Fruit fly (Drosophila melanogaster) whole organism, embryonic: ENCODE measurements around the gene CG4594.
A peak's percentile ranks its signal among the peaks of the same experiment; 100 is the strongest.

Source experiments
- Aef1 ChIP-seq: fragments of 200-800 bp; sonication (Bioruptor generic); IDR thresholded peaks from 3 replicates; pipeline ENCODE4 v1.3.6; 2022; ENCODE audit warnings: missing biosample characterization, missing genetic modification characterization
- Blimp-1 ChIP-seq: fragments of 200-800 bp; sonication (Bioruptor generic); optimal IDR thresholded peaks from 3 replicates; lab custom pipeline; 2018; ENCODE audit warnings: missing biosample characterization, missing genetic modification characterization, mild to moderate bottlenecking, moderate library complexity, missing genetic modification reagents
- C15 ChIP-seq: fragments of 200-800 bp; sonication (Bioruptor generic); IDR thresholded peaks from 3 replicates; pipeline ENCODE4 v1.3.6; 2022; ENCODE audit warnings: missing biosample characterization, missing genetic modification characterization
- CG13296 ChIP-seq: fragments of 200-800 bp; sonication (Bioruptor generic); optimal IDR thresholded peaks from 3 replicates; lab custom pipeline; 2018; ENCODE audit warnings: missing biosample characterization, mild to moderate bottlenecking, missing genetic modification characterization
- CG15011 ChIP-seq: fragments of 200-800 bp; sonication (Bioruptor generic); optimal IDR thresholded peaks from 3 replicates; lab custom pipeline; 2018; ENCODE audit warnings: missing biosample characterization, mild to moderate bottlenecking, missing genetic modification characterization
- CG15601 ChIP-seq: fragments of 200-800 bp; sonication (Bioruptor generic); optimal IDR thresholded peaks from 3 replicates; lab custom pipeline; 2019; ENCODE audit warnings: missing biosample characterization, mild to moderate bottlenecking, missing genetic modification characterization, moderate library complexity
- CG1602 ChIP-seq: fragments of 200-800 bp; sonication (Bioruptor generic); optimal IDR thresholded peaks from 3 replicates; lab custom pipeline; 2016; ENCODE audit warnings: missing biosample characterization, missing genetic modification characterization
- CG17186 ChIP-seq: fragments of 200-800 bp; sonication (Bioruptor generic); optimal IDR thresholded peaks from 3 replicates; lab custom pipeline; 2017; ENCODE audit warnings: missing biosample characterization, missing genetic modification reagents, missing genetic modification characterization
- CG17385 ChIP-seq: fragments of 200-800 bp; sonication (Bioruptor generic); optimal IDR thresholded peaks from 3 replicates; lab custom pipeline; 2018; ENCODE audit warnings: missing biosample characterization, mild to moderate bottlenecking, missing genetic modification characterization
- CG17912 ChIP-seq: fragments of 200-800 bp; sonication (Bioruptor generic); optimal IDR thresholded peaks from 2 replicates; lab custom pipeline; 2018; ENCODE audit warnings: missing biosample characterization, mild to moderate bottlenecking, missing genetic modification characterization
- CG34422 ChIP-seq: fragments of 200-800 bp; sonication (Bioruptor generic); IDR thresholded peaks from 3 replicates; pipeline ENCODE4 v1.3.6; 2022; ENCODE audit warnings: missing biosample characterization, missing genetic modification characterization
- CG4360 ChIP-seq: fragments of 200-800 bp; sonication (Bioruptor generic); IDR thresholded peaks from 2 replicates; pipeline ENCODE4 v1.3.6; 2022; ENCODE audit warnings: missing biosample characterization, missing genetic modification characterization
- CG4617 ChIP-seq: fragments of 200-800 bp; sonication (Bioruptor generic); optimal IDR thresholded peaks from 3 replicates; lab custom pipeline; 2016; ENCODE audit warnings: missing biosample characterization, missing genetic modification characterization, borderline replicate concordance
- CG8281 ChIP-seq: fragments of 200-800 bp; sonication (Bioruptor generic); optimal IDR thresholded peaks from 2 replicates; lab custom pipeline; 2018; ENCODE audit warnings: missing biosample characterization, mild to moderate bottlenecking, missing genetic modification characterization, moderate library complexity
- Dad ChIP-seq: fragments of 200-800 bp; sonication (Bioruptor generic); optimal IDR thresholded peaks from 3 replicates; lab custom pipeline; 2016; ENCODE audit warnings: missing biosample characterization, missing genetic modification characterization
- Dbx ChIP-seq: fragments of 200-800 bp; sonication (Bioruptor generic); IDR thresholded peaks from 3 replicates; pipeline ENCODE4 v1.3.6; 2022; ENCODE audit warnings: missing biosample characterization, missing genetic modification characterization
- Deaf1 ChIP-seq: fragments of 200-800 bp; optimal IDR thresholded peaks from 3 replicates; lab custom pipeline; 2019; ENCODE audit warnings: missing biosample characterization, mild to moderate bottlenecking, missing genetic modification characterization, moderate library complexity
- Elba2 ChIP-seq: fragments of 200-800 bp; sonication (Bioruptor generic); optimal IDR thresholded peaks from 3 replicates; lab custom pipeline; 2016; ENCODE audit warnings: missing biosample characterization, missing genetic modification characterization
- Ets97D ChIP-seq: fragments of 200-800 bp; sonication (Bioruptor generic); optimal IDR thresholded peaks from 3 replicates; lab custom pipeline; 2016; ENCODE audit warnings: missing biosample characterization, missing genetic modification characterization
- Fer2 ChIP-seq: fragments of 200-800 bp; sonication (Bioruptor generic); optimal IDR thresholded peaks from 2 replicates; lab custom pipeline; 2018; ENCODE audit warnings: missing biosample characterization, mild to moderate bottlenecking, missing genetic modification characterization, moderate library complexity
- Gug ChIP-seq: fragments of 200-800 bp; sonication (Bioruptor generic); IDR thresholded peaks from 4 replicates; pipeline ENCODE4 v1.3.6; 2022; ENCODE audit warnings: missing biosample characterization, missing genetic modification characterization
- HLH4C ChIP-seq: fragments of 200-800 bp; sonication (Bioruptor generic); IDR thresholded peaks from 3 replicates; pipeline ENCODE4 v1.3.6; 2022; ENCODE audit warnings: missing biosample characterization, missing genetic modification characterization; ENCODE audit not compliant: partially characterized antibody
- MBD-R2 ChIP-seq: fragments of 200-800 bp; sonication (Bioruptor generic); IDR thresholded peaks from 2 replicates; pipeline ENCODE4 v1.3.6; 2022; ENCODE audit warnings: missing biosample characterization, missing genetic modification characterization
- Mad ChIP-seq: fragments of 200-800 bp; sonication (Bioruptor generic); optimal IDR thresholded peaks from 2 replicates; lab custom pipeline; 2016; ENCODE audit warnings: missing biosample characterization, missing genetic modification characterization
- PHDP ChIP-seq: fragments of 200-800 bp; sonication (Bioruptor generic); optimal IDR thresholded peaks from 3 replicates; lab custom pipeline; 2018; ENCODE audit warnings: missing biosample characterization, mild to moderate bottlenecking, missing genetic modification characterization, moderate library complexity
- Pdp1 ChIP-seq, 2 experiments: fragments of 200-800 bp; sonication (Bioruptor generic); optimal IDR thresholded peaks; 3 replicates each; lab custom pipeline; 2016; ENCODE audit warnings: missing biosample characterization in 2 of 2, missing genetic modification characterization in 2 of 2, mild to moderate bottlenecking in 1 of 2, moderate library complexity in 1 of 2
- Poxn ChIP-seq: fragments of 200-800 bp; sonication (Bioruptor generic); IDR thresholded peaks from 2 replicates; pipeline ENCODE4 v1.3.6; 2022; ENCODE audit warnings: missing biosample characterization, missing genetic modification characterization
- Rx ChIP-seq: fragments of 200-800 bp; sonication (Bioruptor generic); IDR thresholded peaks from 2 replicates; pipeline ENCODE4 v1.3.6; 2022; ENCODE audit warnings: missing biosample characterization, missing genetic modification characterization
- al ChIP-seq: fragments of 200-800 bp; sonication (Bioruptor generic); IDR thresholded peaks from 2 replicates; pipeline ENCODE4 v1.3.6; 2022; ENCODE audit warnings: missing biosample characterization, missing genetic modification characterization
- dmrt11E ChIP-seq: fragments of 200-800 bp; sonication (Bioruptor generic); optimal IDR thresholded peaks from 3 replicates; lab custom pipeline; 2018; ENCODE audit warnings: missing biosample characterization, mild to moderate bottlenecking, missing genetic modification characterization, moderate library complexity
- dmrt99B ChIP-seq: fragments of 200-800 bp; sonication (Bioruptor generic); optimal IDR thresholded peaks from 2 replicates; lab custom pipeline; 2018; ENCODE audit warnings: missing biosample characterization, mild to moderate bottlenecking, missing genetic modification characterization, moderate library complexity
- ems ChIP-seq: fragments of 200-800 bp; sonication (Bioruptor generic); optimal IDR thresholded peaks from 3 replicates; lab custom pipeline; 2016; ENCODE audit warnings: missing biosample characterization, missing genetic modification characterization
- en ChIP-seq: fragments of 200-800 bp; sonication (Bioruptor generic); optimal IDR thresholded peaks from 2 replicates; lab custom pipeline; 2016; ENCODE audit warnings: missing biosample characterization, missing genetic modification characterization
- esg ChIP-seq: fragments of 200-800 bp; sonication (Bioruptor generic); conservative IDR thresholded peaks from 2 replicates; pipeline ENCODE4 v1.3.6; 2022; ENCODE audit warnings: missing biosample characterization, missing genetic modification characterization
- gcm ChIP-seq: fragments of 200-800 bp; sonication (Bioruptor generic); optimal IDR thresholded peaks from 2 replicates; lab custom pipeline; 2019; ENCODE audit warnings: missing biosample characterization, mild to moderate bottlenecking, missing genetic modification characterization, moderate library complexity
- gcm2 ChIP-seq: fragments of 200-800 bp; sonication (Bioruptor generic); optimal IDR thresholded peaks from 2 replicates; lab custom pipeline; 2016; ENCODE audit warnings: missing biosample characterization, missing genetic modification characterization
- ind ChIP-seq: fragments of 200-800 bp; sonication (Bioruptor generic); optimal IDR thresholded peaks from 3 replicates; lab custom pipeline; 2016; ENCODE audit warnings: missing biosample characterization, missing genetic modification characterization
- jumu ChIP-seq: fragments of 200-800 bp; sonication (Bioruptor generic); optimal IDR thresholded peaks from 3 replicates; lab custom pipeline; 2016; ENCODE audit warnings: missing biosample characterization, missing genetic modification characterization
- kay ChIP-seq: fragments of 200-800 bp; sonication (Bioruptor generic); optimal IDR thresholded peaks from 2 replicates; lab custom pipeline; 2016; ENCODE audit warnings: missing biosample characterization, missing genetic modification characterization
- kni ChIP-seq: fragments of 200-800 bp; sonication (Bioruptor generic); optimal IDR thresholded peaks from 3 replicates; lab custom pipeline; 2017; ENCODE audit warnings: mild to moderate bottlenecking, missing biosample characterization, missing genetic modification reagents, missing genetic modification characterization
- lov ChIP-seq, 2 experiments: fragments of 200-800 bp in 1 of 2; fragments of >200 bp in 1 of 2; sonication (Bioruptor generic) in 1 of 2; IDR thresholded peaks in 1 of 2; optimal IDR thresholded peaks in 1 of 2; 2 replicates in 1 of 2; 3 replicates in 1 of 2; pipeline versions ENCODE4 v1.3.6 to Lab custom; 2017 to 2022; ENCODE audit warnings: missing biosample characterization in 1 of 2, missing genetic modification characterization in 1 of 2
- odd ChIP-seq: fragments of 200-800 bp; sonication (Bioruptor generic); optimal IDR thresholded peaks from 2 replicates; lab custom pipeline; 2017; ENCODE audit warnings: missing biosample characterization, mild to moderate bottlenecking, missing genetic modification characterization
- onecut ChIP-seq: fragments of 200-800 bp; sonication (Bioruptor generic); IDR thresholded peaks from 2 replicates; pipeline ENCODE4 v1.3.6; 2022; ENCODE audit warnings: missing biosample characterization, missing genetic modification characterization
- otp ChIP-seq: fragments of 200-800 bp; sonication (Bioruptor generic); IDR thresholded peaks from 3 replicates; pipeline ENCODE4, ENCODE4 v1.3.6; 2022; ENCODE audit warnings: missing biosample characterization, missing genetic modification characterization
- pros ChIP-seq: fragments of 200-800 bp; sonication (Bioruptor generic); optimal IDR thresholded peaks from 3 replicates; lab custom pipeline; 2019; ENCODE audit warnings: missing biosample characterization, mild to moderate bottlenecking, missing genetic modification characterization, moderate library complexity
- ro ChIP-seq: fragments of 200-800 bp; sonication (Bioruptor generic); IDR thresholded peaks from 2 replicates; pipeline ENCODE4 v1.3.6; 2022; ENCODE audit warnings: missing biosample characterization, missing genetic modification characterization
- so ChIP-seq: fragments of 200-800 bp; sonication (Bioruptor generic); IDR thresholded peaks from 3 replicates; pipeline ENCODE4 v1.3.6; 2022; ENCODE audit warnings: missing biosample characterization, missing genetic modification characterization
- sug ChIP-seq: fragments of 200-800 bp; optimal IDR thresholded peaks from 2 replicates; lab custom pipeline; 2019; ENCODE audit warnings: missing biosample characterization, mild to moderate bottlenecking, missing genetic modification characterization, moderate library complexity
- tll ChIP-seq, 2 experiments: fragments of 200-800 bp in 1 of 2; fragments of >200 bp in 1 of 2; sonication (Bioruptor generic) in 1 of 2; optimal IDR thresholded peaks; 2 replicates each; lab custom pipeline; 2017 to 2019; ENCODE audit warnings: missing biosample characterization in 2 of 2, missing genetic modification characterization in 2 of 2, mild to moderate bottlenecking in 1 of 2, moderate library complexity in 1 of 2
- zen2 ChIP-seq: fragments of 200-800 bp; sonication (Bioruptor generic); IDR thresholded peaks from 3 replicates; pipeline ENCODE4 v1.3.6; 2022; ENCODE audit warnings: missing biosample characterization, missing genetic modification characterization; ENCODE audit not compliant: partially characterized antibody
- zfh1 ChIP-seq: fragments of 200-800 bp; sonication (Bioruptor generic); IDR thresholded peaks from 3 replicates; pipeline ENCODE4 v1.3.6; 2022; ENCODE audit warnings: missing biosample characterization, missing genetic modification characterization

Gene CG4594

dm6 chr2L:9897296-9897695 lies 22.7 kb upstream of the CG4594 start, which contains the start of gene RpS2 (continued):
- TF ChIP-seq al (GFP tag; lab: Robert Waterston, UW), result 0 out of 2 replicates have a peak, but pooled peaks have one; percentile 16
- no peak for TF ChIP-seq Aef1
- no peak for TF ChIP-seq jumu (GFP tag; lab: Kevin White, UChicago)
- TF ChIP-seq Gug (GFP tag; lab: Robert Waterston, UW), result peak; percentile 8; the same call in 1 of the 4 replicates
- TF ChIP-seq ems (GFP tag; lab: Kevin White, UChicago), result no peak
- peak; percentile 99 for TF ChIP-seq zen2 (GFP tag; lab: Robert Waterston, UW)
- peak; percentile 94 for TF ChIP-seq Ets97D
- no peak for TF ChIP-seq Blimp-1
- no peak for TF ChIP-seq C15
- peak; percentile 67 for TF ChIP-seq PHDP (tag; lab: Kevin White, UChicago)
- TF ChIP-seq Poxn, result no peak
- TF ChIP-seq dmrt11E, result peak; percentile 29
- peak; percentile 47; the same call in 1 of the 2 replicates for TF ChIP-seq onecut (GFP tag; lab: Robert Waterston, UW)
- peak; percentile 75 for TF ChIP-seq Dbx (GFP tag; lab: Robert Waterston, UW)
- TF ChIP-seq odd, result no peak
- TF ChIP-seq otp, result no peak
- peak; percentile 56 for TF ChIP-seq CG17912
- no peak; the same call in 2 of the 3 replicates for TF ChIP-seq CG34422 (GFP tag; lab: Robert Waterston, UW)
- no peak for TF ChIP-seq en
- no peak for TF ChIP-seq CG1602
- peak; percentile 59 for TF ChIP-seq MBD-R2
- TF ChIP-seq esg (GFP tag; lab: Robert Waterston, UW), result no peak
- no peak for TF ChIP-seq CG15011 (GFP tag; lab: Kevin White, UChicago)
- TF ChIP-seq CG8281 (tag; lab: Kevin White, UChicago), result no peak
- TF ChIP-seq zfh1 (GFP tag; lab: Robert Waterston, UW), result no peak
- peak; percentile 44 for TF ChIP-seq CG13296 (GFP tag; lab: Kevin White, UChicago)
- peak; percentile 59 for TF ChIP-seq CG17385 (GFP tag; lab: Kevin White, UChicago)
- peak; percentile 8 for TF ChIP-seq CG15601 (tag; lab: Kevin White, UChicago)
- TF ChIP-seq tll (GFP tag; optimal IDR thresholded peaks at IDR 0.05; lab: Kevin White, UChicago), result no peak
- TF ChIP-seq Deaf1 (tag; lab: Kevin White, UChicago), result no peak
- peak; percentile 98 for TF ChIP-seq HLH4C (GFP tag; lab: Robert Waterston, UW)
- no peak for TF ChIP-seq Mad (GFP tag; lab: Kevin White, UChicago)
- peak; percentile 52 for TF ChIP-seq CG17186 (GFP tag; lab: Kevin White, UChicago)
- TF ChIP-seq dmrt99B (tag; lab: Kevin White, UChicago), result no peak
- peak; percentile 53 for TF ChIP-seq gcm (GFP tag; lab: Kevin White, UChicago)
- peak; percentile 38 for TF ChIP-seq kni (GFP tag; lab: Kevin White, UChicago)
- TF ChIP-seq CG4360 (GFP tag; lab: Robert Waterston, UW), result no peak
- no peak for TF ChIP-seq lov (optimal IDR thresholded peaks at IDR 0.05; lab: Kevin White, UChicago)
- no peak for TF ChIP-seq lov (GFP tag; IDR thresholded peaks at IDR 0.05; lab: Robert Waterston, UW)
- no peak for TF ChIP-seq Elba2 (GFP tag; lab: Kevin White, UChicago)
- TF ChIP-seq Fer2 (tag; lab: Kevin White, UChicago), result no peak
- no peak for TF ChIP-seq ind (GFP tag; lab: Kevin White, UChicago)
- TF ChIP-seq Dad, result peak; percentile 5
- no peak for TF ChIP-seq pros (GFP tag; lab: Kevin White, UChicago)
- no peak for TF ChIP-seq so (GFP tag; lab: Robert Waterston, UW)
- peak; percentile 44 for TF ChIP-seq CG4617
- peak; percentile 26 for TF ChIP-seq sug (tag; lab: Kevin White, UChicago)
- TF ChIP-seq ro, result no peak
- TF ChIP-seq kay (GFP tag; lab: Kevin White, UChicago), result no peak
- peak in 1 of 2 experiments; percentile 56 for TF ChIP-seq Pdp1 (GFP tag; optimal IDR thresholded peaks at IDR 0.05; lab: Kevin White, UChicago)
- no peak for TF ChIP-seq Rx
- no peak for TF ChIP-seq gcm2 (GFP tag; lab: Kevin White, UChicago)
